Worm (Caenorhabditis elegans) whole organism, L3 larva: Measurements from ENCODE around the gene cosa-1.

ENCODE experiments used
- R02D3.7 ChIP-seq: fragments of 150-350 bp; optimal IDR thresholded peaks from 2 replicates; lab custom pipeline; 2014; ENCODE audit warnings: missing biosample characterization, missing genetic modification characterization
- ZK546.5 ChIP-seq: sonication (generic microtip); optimal IDR thresholded peaks from 2 replicates; lab custom pipeline; 2017; ENCODE audit warnings: missing biosample characterization, missing genetic modification characterization
- aly-2 ChIP-seq: fragments of 150-350 bp; optimal IDR thresholded peaks from 2 replicates; lab custom pipeline; 2014; ENCODE audit warnings: missing biosample characterization, missing genetic modification characterization
- ama-1 ChIP-seq: fragments of 150-350 bp; optimal IDR thresholded peaks from 2 replicates; lab custom pipeline; 2018
- ceh-16 ChIP-seq: sonication (generic microtip); optimal IDR thresholded peaks from 2 replicates; lab custom pipeline; 2017; ENCODE audit warnings: missing biosample characterization, missing genetic modification characterization
- ceh-28 ChIP-seq: fragments of 150-350 bp; optimal IDR thresholded peaks from 2 replicates; lab custom pipeline; 2014; ENCODE audit warnings: missing biosample characterization, missing genetic modification reagents, missing genetic modification characterization
- ceh-82 ChIP-seq: fragments of 150-350 bp; optimal IDR thresholded peaks from 2 replicates; lab custom pipeline; 2014; ENCODE audit warnings: missing biosample characterization, missing genetic modification characterization
- ceh-9 ChIP-seq: sonication (generic microtip); optimal IDR thresholded peaks from 2 replicates; lab custom pipeline; 2018; ENCODE audit warnings: missing biosample characterization, missing genetic modification characterization
- egl-27 ChIP-seq: sonication (generic microtip); optimal IDR thresholded peaks from 4 replicates; lab custom pipeline; 2017; ENCODE audit warnings: missing biosample characterization, missing genetic modification reagents, missing genetic modification characterization
- egl-5 ChIP-seq: fragments of 150-350 bp; optimal IDR thresholded peaks from 2 replicates; lab custom pipeline; 2017; ENCODE audit warnings: missing biosample characterization, missing genetic modification reagents, missing genetic modification characterization, inconsistent platforms
- elt-2 ChIP-seq: sonication (generic microtip); optimal IDR thresholded peaks from 2 replicates; lab custom pipeline; 2016; ENCODE audit warnings: missing genetic modification reagents, mild to moderate bottlenecking, missing genetic modification characterization, missing compliant biosample characterization
- elt-3 ChIP-seq, 3 experiments: fragments of 150-350 bp in 1 of 3; sonication (generic microtip) in 2 of 3; optimal IDR thresholded peaks; 2 replicates in 2 of 3; 4 replicates in 1 of 3; lab custom pipeline; 2014 to 2017; ENCODE audit warnings: missing biosample characterization in 3 of 3, missing genetic modification characterization in 3 of 3
- eor-1 ChIP-seq, 2 experiments: fragments of 150-350 bp; optimal IDR thresholded peaks; 2 replicates each; lab custom pipeline; 2014 to 2018; ENCODE audit warnings: missing biosample characterization in 2 of 2, missing genetic modification characterization in 2 of 2
- fkh-2 ChIP-seq: fragments of 150-350 bp; optimal IDR thresholded peaks from 2 replicates; lab custom pipeline; 2014; ENCODE audit warnings: missing biosample characterization, missing genetic modification reagents, missing genetic modification characterization
- fos-1 ChIP-seq: fragments of 150-350 bp; optimal IDR thresholded peaks from 2 replicates; lab custom pipeline; 2014; ENCODE audit warnings: missing biosample characterization, missing genetic modification characterization
- hmg-11 ChIP-seq: sonication (generic microtip); optimal IDR thresholded peaks from 2 replicates; lab custom pipeline; 2016; ENCODE audit warnings: missing genetic modification characterization, missing compliant biosample characterization
- lin-15B ChIP-seq: fragments of 150-350 bp; optimal IDR thresholded peaks from 2 replicates; lab custom pipeline; 2014; ENCODE audit warnings: missing biosample characterization, missing genetic modification characterization
- lin-39 ChIP-seq: fragments of 150-350 bp; optimal IDR thresholded peaks from 2 replicates; lab custom pipeline; 2018; ENCODE audit warnings: missing biosample characterization, missing genetic modification reagents, missing genetic modification characterization
- nfya-1 ChIP-seq: sonication (generic microtip); optimal IDR thresholded peaks from 2 replicates; lab custom pipeline; 2017; ENCODE audit warnings: missing genetic modification characterization, mild to moderate bottlenecking, missing compliant biosample characterization, antibody characterized with exemption, moderate library complexity; ENCODE audit not compliant: insufficient read depth
- nhr-11 ChIP-seq: fragments of 150-350 bp; optimal IDR thresholded peaks from 2 replicates; lab custom pipeline; 2014; ENCODE audit warnings: missing biosample characterization, missing genetic modification characterization
- nhr-12 ChIP-seq: fragments of 150-350 bp; optimal IDR thresholded peaks from 2 replicates; lab custom pipeline; 2014; ENCODE audit warnings: missing biosample characterization, missing genetic modification characterization
- nhr-23 ChIP-seq: fragments of 150-350 bp; optimal IDR thresholded peaks from 2 replicates; lab custom pipeline; 2014; ENCODE audit warnings: missing biosample characterization, missing genetic modification reagents, missing genetic modification characterization
- nhr-67 ChIP-seq: fragments of 150-350 bp; optimal IDR thresholded peaks from 2 replicates; lab custom pipeline; 2014; ENCODE audit warnings: missing biosample characterization, missing genetic modification characterization
- nhr-76 ChIP-seq: fragments of 150-350 bp; sonication (generic microtip); optimal IDR thresholded peaks from 5 replicates; lab custom pipeline; 2014; ENCODE audit warnings: missing biosample characterization, missing genetic modification characterization
- nhr-77 ChIP-seq: fragments of 150-350 bp; optimal IDR thresholded peaks from 2 replicates; lab custom pipeline; 2014; ENCODE audit warnings: missing biosample characterization, missing genetic modification characterization
- pha-4 ChIP-seq: fragments of 150-350 bp; optimal IDR thresholded peaks from 2 replicates; lab custom pipeline; 2014; ENCODE audit warnings: missing biosample characterization, missing genetic modification reagents, missing genetic modification characterization
- pqm-1 ChIP-seq: fragments of 150-350 bp; optimal IDR thresholded peaks from 2 replicates; lab custom pipeline; 2017; ENCODE audit warnings: missing biosample characterization, missing genetic modification characterization, inconsistent platforms
- sea-2 ChIP-seq: fragments of 150-350 bp; sonication (generic microtip); optimal IDR thresholded peaks from 4 replicates; lab custom pipeline; 2014; ENCODE audit warnings: missing biosample characterization, missing genetic modification reagents, missing genetic modification characterization
- snpc-4 ChIP-seq: fragments of 150-350 bp; optimal IDR thresholded peaks from 2 replicates; lab custom pipeline; 2014; ENCODE audit warnings: missing biosample characterization, missing genetic modification characterization
- unc-39 ChIP-seq: sonication (generic microtip); optimal IDR thresholded peaks from 4 replicates; lab custom pipeline; 2017; ENCODE audit warnings: missing biosample characterization, missing genetic modification characterization
- unc-62 ChIP-seq: fragments of 150-350 bp; sonication (generic microtip); optimal IDR thresholded peaks from 4 replicates; lab custom pipeline; 2014; ENCODE audit warnings: missing biosample characterization, missing genetic modification reagents, missing genetic modification characterization
- ztf-11 ChIP-seq: fragments of 150-350 bp; optimal IDR thresholded peaks from 2 replicates; lab custom pipeline; 2014; ENCODE audit warnings: missing biosample characterization, missing genetic modification characterization

Gene cosa-1

ce11 chrIII:2769078-2769477 is 43.2 kb downstream of the cosa-1 start:
- TF ChIP-seq fos-1 (no peak), ceh-28 (tag; lab: Kevin White, UChicago) (no peak), nhr-12 (tag; lab: Kevin White, UChicago) (no peak), nhr-11 (tag; lab: Kevin White, UChicago) (no peak), sea-2 (GFP tag; lab: Kevin White, UChicago) (no peak), ceh-16 (no peak), aly-2 (tag; lab: Kevin White, UChicago) (no peak), unc-62 (GFP tag; lab: Kevin White, UChicago) (no peak), nfya-1 (tag; lab: Kevin White, UChicago) (no peak), elt-2 (no peak)

- TF ChIP-seq fkh-2 (tag; lab: Kevin White, UChicago), result no peak
- no peak for TF ChIP-seq eor-1 (tag; optimal IDR thresholded peaks at IDR 0.05; lab: Kevin White, UChicago)
- TF ChIP-seq elt-3 (tag; optimal IDR thresholded peaks at IDR 0.05; lab: Kevin White, UChicago), result no peak
- TF ChIP-seq ceh-9 (tag; lab: Kevin White, UChicago), result no peak
- no peak for TF ChIP-seq fos-1
Measured at ce11 chrIII:2770752-2771151, 44.8 kb downstream of the cosa-1 start.

ce11 chrIII:2778655-2779054 is 52.7 kb downstream of the cosa-1 start, which contains the start of gene laf-1:
Gene laf-1 (minus strand): TSS chrIII:2779053.
- TF ChIP-seq egl-27 (tag; lab: Kevin White, UChicago), result no peak
- no peak for TF ChIP-seq nhr-67 (tag; lab: Kevin White, UChicago)
- no peak for TF ChIP-seq pqm-1 (tag; lab: Kevin White, UChicago)
- TF ChIP-seq R02D3.7 (tag; lab: Kevin White, UChicago), result no peak
- no peak for TF ChIP-seq nhr-11 (tag; lab: Kevin White, UChicago)
- no peak for TF ChIP-seq lin-15B
- no peak for TF ChIP-seq ceh-82 (tag; lab: Kevin White, UChicago)
- TF ChIP-seq, all 47 proteins: peak for 0

ce11 chrIII:2780283-2780682 is 54.4 kb downstream of the cosa-1 start:
- TF ChIP-seq unc-39 (no peak), ztf-11 (tag; lab: Kevin White, UChicago) (no peak), nfya-1 (tag; lab: Kevin White, UChicago) (peak; percentile 31), hmg-11 (tag; lab: Kevin White, UChicago) (peak; percentile 22), egl-5 (tag; lab: Kevin White, UChicago) (no peak), ama-1 (lab: Kevin White, UChicago) (no peak), lin-39 (tag; lab: Kevin White, UChicago) (peak; percentile 33), sea-2 (GFP tag; lab: Kevin White, UChicago) (peak; percentile 59), nhr-76 (tag; lab: Kevin White, UChicago) (no peak)

DNA sequence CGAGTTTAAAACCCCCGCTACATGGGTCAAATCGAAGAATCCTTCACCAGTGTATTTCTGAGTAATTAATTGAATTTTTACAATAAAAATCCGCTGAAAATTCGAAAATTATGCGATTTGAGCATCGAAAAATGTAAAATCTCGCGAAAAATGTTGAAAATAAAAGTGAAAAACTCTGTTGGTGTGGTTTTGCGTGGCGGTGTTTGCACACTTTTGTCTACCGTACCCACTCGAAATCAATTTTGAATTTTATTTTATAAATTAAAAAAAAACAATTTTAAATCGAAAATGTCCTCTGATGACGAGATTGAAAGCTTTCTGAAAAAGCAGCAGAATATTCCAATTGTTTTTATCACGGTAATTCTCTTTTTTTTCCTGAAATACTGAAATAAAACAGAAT is 54.9 kb downstream of the cosa-1 start, which contains the start of gene Y71H2AM.6:
Y71H2AM.6 (plus strand) TSS at position 264 of the 400 bp plus-strand sequence.
- TF ChIP-seq ztf-11 (tag; lab: Kevin White, UChicago) (no peak), nhr-77 (tag; lab: Kevin White, UChicago) (no peak), elt-2 (peak; percentile 1), nfya-1 (tag; lab: Kevin White, UChicago) (peak; percentile 69), lin-15B (peak; percentile 64), snpc-4 (peak; percentile 19), ZK546.5 (tag; lab: Kevin White, UChicago) (no peak), pha-4 (tag; lab: Kevin White, UChicago) (peak; percentile 59), nhr-23 (tag; lab: Kevin White, UChicago) (peak; percentile 5)
